Fruit fly (Drosophila melanogaster): ENCODE results near the gene CDK2AP1.
A peak's percentile ranks its signal among the peaks of the same experiment; 100 is the strongest.

CDK2AP1 gene

dm6 chrX:11148272-11148835 lies 10.7 kb downstream of the CDK2AP1 start, which contains the start of gene Ran (continued):
- no peak for TF ChIP-seq gcm2 (GFP tag; optimal IDR thresholded peaks at IDR 0.05)
- TF ChIP-seq CG1647 (GFP tag; optimal IDR thresholded peaks at IDR 0.05): no peak
- 0 out of 2 replicates have a peak, but pooled peaks have one; percentile 23 for TF ChIP-seq hbn (GFP tag; IDR thresholded peaks at IDR 0.05; ENCODE audit: partially characterized antibody)
- TF ChIP-seq CG15479 (GFP tag; optimal IDR thresholded peaks at IDR 0.05): no peak
- no peak for TF ChIP-seq crc (GFP tag; optimal IDR thresholded peaks at IDR 0.05)
- TF ChIP-seq fd64A (GFP tag; optimal IDR thresholded peaks at IDR 0.05): no peak
- no peak for TF ChIP-seq CG1529 (GFP tag; optimal IDR thresholded peaks at IDR 0.05)
- no peak for TF ChIP-seq Dp (GFP tag; optimal IDR thresholded peaks at IDR 0.05)
- peak; percentile 31 for TF ChIP-seq CG14710 (tag; optimal IDR thresholded peaks at IDR 0.05)
- no peak for TF ChIP-seq crol (GFP tag; IDR thresholded peaks at IDR 0.05)
- TF ChIP-seq eyg (GFP tag; optimal IDR thresholded peaks at IDR 0.05): no peak
- TF ChIP-seq CG31224 (GFP tag; IDR thresholded peaks at IDR 0.05): no peak
- no peak for TF ChIP-seq ab (GFP tag; optimal IDR thresholded peaks at IDR 0.05)
- TF ChIP-seq CG8290 (GFP tag; optimal IDR thresholded peaks at IDR 0.05): no peak
- no peak for TF ChIP-seq CG8290 (tag; optimal IDR thresholded peaks at IDR 0.05)
- no peak for TF ChIP-seq CrebB (tag; optimal IDR thresholded peaks at IDR 0.05)
- no peak for TF ChIP-seq wdn (GFP tag; IDR thresholded peaks at IDR 0.05)
- no peak for TF ChIP-seq her (GFP tag; optimal IDR thresholded peaks at IDR 0.05)
- peak; percentile 12; the same call in 1 of the 2 replicates for TF ChIP-seq ato (GFP tag; IDR thresholded peaks at IDR 0.05; ENCODE audit: partially characterized antibody)
- TF ChIP-seq CG1602 (GFP tag; optimal IDR thresholded peaks at IDR 0.05): no peak
- TF ChIP-seq CG3726 (GFP tag; IDR thresholded peaks at IDR 0.05): no peak
- no peak for TF ChIP-seq CG32767 (GFP tag; IDR thresholded peaks at IDR 0.05)
- TF ChIP-seq CG13123 (GFP tag; optimal IDR thresholded peaks at IDR 0.05): no peak
- no peak for TF ChIP-seq CG15601 (tag; optimal IDR thresholded peaks at IDR 0.05)
- TF ChIP-seq vnd (GFP tag; IDR thresholded peaks at IDR 0.05; ENCODE audit: partially characterized antibody): no peak
- peak; percentile 59 for TF ChIP-seq Med (GFP tag)
- TF ChIP-seq kni (GFP tag; optimal IDR thresholded peaks at IDR 0.05): no peak
- TF ChIP-seq dm (GFP tag; optimal IDR thresholded peaks at IDR 0.05): no peak
- TF ChIP-seq ttk (GFP tag; IDR thresholded peaks at IDR 0.05): no peak; the same call in 1 of the 2 replicates
- no peak for TF ChIP-seq Sox102F (GFP tag; optimal IDR thresholded peaks at IDR 0.05)

dm6 chrX:11149201-11149600 lies 11.5 kb downstream of the CDK2AP1 start, which contains the start of gene Lint-1:
Gene Lint-1 (plus strand): TSS chrX:11149323.
- TF ChIP-seq CG17568 (GFP tag; optimal IDR thresholded peaks at IDR 0.05) (no peak), CG12659 (GFP tag; optimal IDR thresholded peaks at IDR 0.05) (no peak), CG1233 (GFP tag; optimal IDR thresholded peaks at IDR 0.05) (no peak), CG7357 (GFP tag; IDR thresholded peaks at IDR 0.05) (peak; percentile 47; the same call in 1 of the 3 replicates), CG6791 (GFP tag; IDR thresholded peaks at IDR 0.05; ENCODE audit: partially characterized antibody) (no peak), CG7271 (tag; optimal IDR thresholded peaks at IDR 0.05) (no peak), dpn (GFP tag; optimal IDR thresholded peaks at IDR 0.05) (peak in 1 of 2 experiments; percentile 40), CG10209 (GFP tag; optimal IDR thresholded peaks at IDR 0.05) (no peak), seq (GFP tag; IDR thresholded peaks at IDR 0.05) (0 out of 2 replicates have a peak, but pooled peaks have one; percentile 25), CG6254 (GFP tag; optimal IDR thresholded peaks at IDR 0.05) (no peak), fd64A (GFP tag; optimal IDR thresholded peaks at IDR 0.05) (no peak), Dll (GFP tag; IDR thresholded peaks at IDR 0.05; ENCODE audit: partially characterized antibody) (peak; percentile 47; the same call in 2 of the 4 replicates), sisA (GFP tag; IDR thresholded peaks at IDR 0.05) (peak; percentile 26; the same call in 1 of the 2 replicates), CG33213 (GFP tag; optimal IDR thresholded peaks at IDR 0.05) (no peak), CG8765 (GFP tag; IDR thresholded peaks at IDR 0.05) (no peak), CG8290 (GFP tag; optimal IDR thresholded peaks at IDR 0.05) (no peak), CG8290 (tag; optimal IDR thresholded peaks at IDR 0.05) (peak in 1 of 2 experiments; percentile 59), hkb (optimal IDR thresholded peaks at IDR 0.05) (no peak), hkb (GFP tag; IDR thresholded peaks at IDR 0.05) (peak; percentile 14; the same call in 1 of the 2 replicates), CG15011 (GFP tag; optimal IDR thresholded peaks at IDR 0.05) (no peak), Myb (GFP tag; optimal IDR thresholded peaks at IDR 0.05) (no peak), CG10543 (GFP tag; optimal IDR thresholded peaks at IDR 0.05) (no peak), az2 (GFP tag; optimal IDR thresholded peaks at IDR 0.05) (no peak), crol (GFP tag; IDR thresholded peaks at IDR 0.05) (no peak), her (GFP tag; optimal IDR thresholded peaks at IDR 0.05) (peak; percentile 11), Ets65A (GFP tag) (peak; percentile 64)

Measured in whole organism, embryonic.